Worm (Caenorhabditis elegans): ENCODE measurements around the gene R04E5.9.

The R04E5.9 gene

DNA sequence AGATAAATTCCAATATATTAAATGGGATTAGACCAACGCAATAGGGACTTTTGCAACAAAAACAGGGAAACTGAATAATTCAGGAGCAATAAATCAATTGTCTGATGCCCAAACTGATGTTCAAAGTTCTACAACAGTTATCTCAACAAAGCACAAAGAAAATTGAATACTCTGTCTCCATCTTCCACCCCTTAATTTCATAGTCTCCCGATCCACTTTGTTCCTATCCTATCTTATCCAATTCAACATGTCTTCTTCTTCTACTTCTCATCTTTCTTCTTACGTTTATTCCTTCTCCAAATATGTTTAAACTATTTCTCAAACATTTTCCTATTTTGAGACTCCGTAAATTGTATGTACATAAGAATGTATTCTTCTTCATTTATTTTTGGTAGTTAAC lies 40.6 kb downstream of the R04E5.9 start:
- no peak for TF ChIP-seq unc-62 (GFP tag; optimal IDR thresholded peaks at IDR 0.05)

DNA sequence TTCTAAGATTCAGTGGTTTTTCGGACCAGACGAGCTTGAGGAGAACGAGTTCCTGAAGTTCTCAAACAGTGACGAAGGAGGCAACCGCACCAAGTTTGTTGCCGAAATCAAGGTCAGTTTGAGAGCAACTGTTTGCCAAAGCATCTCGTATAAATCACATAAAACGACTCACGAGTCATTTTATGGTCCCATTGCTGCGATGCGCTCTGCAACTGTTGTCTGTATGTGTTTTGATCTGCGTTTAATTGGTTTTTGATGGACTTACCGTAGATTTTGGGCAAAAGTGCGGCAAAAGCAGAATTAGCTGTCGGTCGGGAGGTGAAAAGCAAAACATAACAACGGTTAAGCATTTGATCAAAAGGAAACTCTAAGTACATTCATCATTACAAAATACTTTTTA lies 46.9 kb downstream of the R04E5.9 start:
- TF ChIP-seq unc-62 (GFP tag; optimal IDR thresholded peaks at IDR 0.05): no peak

ce11 chrX:8763607-8764006 lies 47.3 kb downstream of the R04E5.9 start, which contains the start of gene zig-12:
zig-12 (plus strand) TSS chrX:8763907.
- TF ChIP-seq unc-62 (GFP tag; optimal IDR thresholded peaks at IDR 0.05): no peak

DNA sequence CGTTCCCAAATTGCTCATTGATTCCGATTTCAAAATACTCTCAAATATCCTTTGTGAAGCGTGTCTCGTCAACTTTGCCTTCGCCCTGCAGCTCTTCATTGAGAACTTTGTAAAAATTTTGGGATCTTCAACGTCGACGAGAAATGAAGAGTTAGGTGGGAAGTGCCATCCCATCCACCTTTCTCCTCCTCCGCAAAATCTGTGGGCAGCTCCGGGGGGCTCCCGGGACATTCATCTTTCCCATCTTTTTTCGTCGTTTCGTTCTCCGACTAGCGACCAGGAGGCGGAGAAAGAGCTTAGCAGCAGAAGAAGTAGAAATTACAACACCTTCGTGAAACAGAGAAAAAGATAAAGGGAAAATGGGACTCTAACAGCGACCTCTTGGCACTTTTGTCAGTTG lies 48.0 kb downstream of the R04E5.9 start:
- TF ChIP-seq unc-62 (GFP tag; optimal IDR thresholded peaks at IDR 0.05): no peak

DNA sequence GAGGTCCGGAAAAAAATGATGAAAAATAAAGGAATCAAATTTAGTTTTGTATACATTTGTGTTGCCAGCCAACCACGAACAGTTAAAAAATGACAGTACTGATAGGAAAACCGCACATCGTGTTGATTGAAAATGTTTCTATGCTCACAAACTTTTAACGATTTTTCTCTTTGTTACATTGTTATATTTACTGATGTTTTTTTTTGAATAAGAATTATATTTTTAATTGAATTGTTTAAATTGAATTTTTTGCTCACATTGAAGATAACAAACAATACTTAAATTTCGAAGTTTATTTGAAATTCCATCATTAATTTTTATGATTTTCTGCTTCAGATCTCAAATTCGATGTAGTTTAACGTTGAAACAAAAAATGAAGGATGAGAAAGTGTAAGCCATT lies 49.4 kb downstream of the R04E5.9 start, which contains the start of gene M02D8.5:
M02D8.5 (minus strand) TSS at position 101 of the 400 bp plus-strand sequence.
- TF ChIP-seq unc-62 (GFP tag; optimal IDR thresholded peaks at IDR 0.05): no peak

ce11 chrX:8761060-8761459 lies 49.9 kb downstream of the R04E5.9 start:
- no peak for TF ChIP-seq unc-62 (GFP tag; optimal IDR thresholded peaks at IDR 0.05)
